Worm (Caenorhabditis elegans): ENCODE results near the gene nhr-9.

nhr-9 gene

DNA sequence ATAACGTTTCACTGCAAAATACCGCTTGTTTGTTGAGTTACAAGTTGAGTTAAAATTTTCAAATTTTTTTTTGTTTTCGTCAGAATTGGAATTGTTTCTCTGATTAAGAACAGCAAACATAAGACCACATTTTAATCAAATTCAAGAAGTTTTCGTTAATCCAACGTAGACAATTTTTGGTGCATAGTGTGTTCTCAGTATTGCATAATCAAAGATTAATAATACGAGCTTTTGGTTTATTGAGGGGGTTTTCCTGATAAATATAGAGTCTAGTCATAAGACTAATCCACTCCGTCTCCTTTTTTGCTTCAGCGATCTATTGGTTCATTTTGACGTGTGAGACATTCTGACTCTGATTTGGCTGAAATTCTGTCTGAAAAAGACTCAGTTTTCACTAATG, at the start of gene nhr-9:
Gene nhr-9, plus strand, starts transcription at position 307 of the 400 bp plus-strand sequence.
- TF ChIP-seq nhr-76 (tag; optimal IDR thresholded peaks at IDR 0.05), result no peak
- TF ChIP-seq mls-2 (tag; optimal IDR thresholded peaks at IDR 0.05), result no peak
- TF ChIP-seq M03D4.4 (tag; optimal IDR thresholded peaks at IDR 0.05), result no peak
- no peak for TF ChIP-seq elt-3 (tag; optimal IDR thresholded peaks at IDR 0.05)
- TF ChIP-seq lin-13 (tag; optimal IDR thresholded peaks at IDR 0.05), result no peak
- TF ChIP-seq zip-8 (tag; optimal IDR thresholded peaks at IDR 0.05), result no peak
- no peak for TF ChIP-seq hlh-1 (tag; optimal IDR thresholded peaks at IDR 0.05)
- no peak for TF ChIP-seq ceh-83 (GFP tag; optimal IDR thresholded peaks at IDR 0.05)
- TF ChIP-seq flh-1 (GFP tag; optimal IDR thresholded peaks at IDR 0.05), result no peak
- no peak for TF ChIP-seq nhr-2 (tag; optimal IDR thresholded peaks at IDR 0.05)
- TF ChIP-seq lsy-2 (tag; optimal IDR thresholded peaks at IDR 0.05), result no peak
- no peak for TF ChIP-seq unc-120 (tag; optimal IDR thresholded peaks at IDR 0.05; ENCODE audit: poor library complexity, severe bottlenecking)
- no peak for TF ChIP-seq lin-32 (GFP tag; optimal IDR thresholded peaks at IDR 0.05)
- no peak for TF ChIP-seq bed-3 (GFP tag; optimal IDR thresholded peaks at IDR 0.05)
- no peak for TF ChIP-seq elt-1 (tag; optimal IDR thresholded peaks at IDR 0.05; ENCODE audit: borderline replicate concordance, insufficient read depth)
- TF ChIP-seq drap-1 (GFP tag; optimal IDR thresholded peaks at IDR 0.05), result no peak
- TF ChIP-seq nhr-28 (tag; optimal IDR thresholded peaks at IDR 0.05), result no peak
- no peak for TF ChIP-seq pha-4 (tag; optimal IDR thresholded peaks at IDR 0.05)
- no peak for TF ChIP-seq unc-39 (tag; optimal IDR thresholded peaks at IDR 0.05)
- no peak for TF ChIP-seq nhr-12 (tag; optimal IDR thresholded peaks at IDR 0.05)

DNA sequence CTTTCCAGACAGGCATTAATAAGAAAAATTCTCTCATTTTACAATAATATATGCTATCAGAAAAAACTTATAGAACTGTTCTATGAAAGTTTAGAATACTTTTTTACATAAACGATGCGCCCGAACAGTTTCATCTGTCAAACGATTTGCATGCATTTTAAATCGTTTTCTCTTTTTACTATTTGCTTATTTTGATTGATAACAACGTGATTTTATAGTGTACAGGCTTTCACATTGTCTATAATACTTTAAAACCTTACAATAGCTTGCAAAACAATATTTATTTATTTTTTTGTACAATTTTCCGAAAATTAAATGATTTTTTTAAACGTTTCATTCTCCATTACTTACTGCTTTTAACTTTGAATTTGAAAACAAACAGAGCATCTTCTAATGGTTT, 49.6 kb upstream of the nhr-9 start, which contains the start of gene R01H2.7:
Gene R01H2.7, minus strand, starts transcription at position 101 of the 400 bp plus-strand sequence.
- no peak for TF ChIP-seq lin-32 (GFP tag; optimal IDR thresholded peaks at IDR 0.05)
- TF ChIP-seq unc-62 (GFP tag; optimal IDR thresholded peaks at IDR 0.05), result no peak
- TF ChIP-seq blmp-1 (tag; optimal IDR thresholded peaks at IDR 0.05), result no peak
- TF ChIP-seq bed-3 (GFP tag; optimal IDR thresholded peaks at IDR 0.05), result no peak
- TF ChIP-seq ces-1 (GFP tag; optimal IDR thresholded peaks at IDR 0.05), result no peak
- no peak for TF ChIP-seq snpc-4 (tag; optimal IDR thresholded peaks at IDR 0.05)
- TF ChIP-seq mab-5 (tag; optimal IDR thresholded peaks at IDR 0.05), result no peak
- no peak for TF ChIP-seq unc-120 (tag; optimal IDR thresholded peaks at IDR 0.05; ENCODE audit: poor library complexity, severe bottlenecking)
- TF ChIP-seq mep-1 (tag; optimal IDR thresholded peaks at IDR 0.05), result no peak
- TF ChIP-seq ztf-11 (tag; optimal IDR thresholded peaks at IDR 0.05), result no peak
- no peak for TF ChIP-seq lsy-2 (tag; optimal IDR thresholded peaks at IDR 0.05)
- TF ChIP-seq ceh-83 (GFP tag; optimal IDR thresholded peaks at IDR 0.05), result no peak
- TF ChIP-seq mls-2 (tag; optimal IDR thresholded peaks at IDR 0.05), result no peak
- TF ChIP-seq ham-2 (GFP tag; optimal IDR thresholded peaks at IDR 0.05), result no peak
- TF ChIP-seq nhr-2 (tag; optimal IDR thresholded peaks at IDR 0.05), result no peak
- TF ChIP-seq ceh-39 (tag; optimal IDR thresholded peaks at IDR 0.05), result no peak
- TF ChIP-seq elt-1 (tag; optimal IDR thresholded peaks at IDR 0.05; ENCODE audit: borderline replicate concordance, insufficient read depth), result no peak
- no peak for TF ChIP-seq unc-39 (tag; optimal IDR thresholded peaks at IDR 0.05)

DNA sequence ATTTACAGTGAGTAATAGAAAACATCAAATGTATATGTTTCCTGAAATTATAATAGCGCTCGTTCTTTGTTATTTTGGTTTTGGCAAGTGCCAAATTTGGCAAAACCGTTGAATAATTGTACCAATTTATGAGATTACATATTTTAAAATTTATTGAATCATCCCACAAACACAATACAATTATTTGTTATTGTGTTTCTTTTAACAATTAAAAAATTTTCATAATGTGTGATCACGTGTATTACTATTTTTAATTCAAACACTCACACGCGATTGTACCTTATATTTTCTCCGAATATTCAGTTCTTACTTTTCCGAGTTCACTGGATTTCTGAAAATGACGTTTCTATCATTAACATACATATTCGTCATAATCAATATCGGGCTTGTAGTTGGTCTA, 39.0 kb upstream of the nhr-9 start, which contains the start of gene R01H2.2:
Gene R01H2.2, plus strand, starts transcription at position 301 of the 400 bp plus-strand sequence.
- TF ChIP-seq sem-2 (GFP tag; optimal IDR thresholded peaks at IDR 0.05) (no peak), M03D4.4 (tag; optimal IDR thresholded peaks at IDR 0.05) (no peak), bed-3 (GFP tag; optimal IDR thresholded peaks at IDR 0.05) (no peak), nhr-2 (tag; optimal IDR thresholded peaks at IDR 0.05) (no peak), ceh-43 (GFP tag; optimal IDR thresholded peaks at IDR 0.05) (no peak), tbx-8 (GFP tag; optimal IDR thresholded peaks at IDR 0.05) (no peak), flh-1 (GFP tag; optimal IDR thresholded peaks at IDR 0.05) (no peak), unc-39 (tag; optimal IDR thresholded peaks at IDR 0.05) (no peak), mep-1 (tag; optimal IDR thresholded peaks at IDR 0.05) (no peak), unc-62 (GFP tag; optimal IDR thresholded peaks at IDR 0.05) (no peak), ztf-11 (tag; optimal IDR thresholded peaks at IDR 0.05) (no peak), nhr-28 (tag; optimal IDR thresholded peaks at IDR 0.05) (no peak), ceh-39 (tag; optimal IDR thresholded peaks at IDR 0.05) (no peak), nhr-76 (tag; optimal IDR thresholded peaks at IDR 0.05) (no peak), zip-8 (tag; optimal IDR thresholded peaks at IDR 0.05) (no peak), drap-1 (GFP tag; optimal IDR thresholded peaks at IDR 0.05) (no peak), unc-120 (tag; optimal IDR thresholded peaks at IDR 0.05; ENCODE audit: poor library complexity, severe bottlenecking) (no peak), hlh-1 (tag; optimal IDR thresholded peaks at IDR 0.05) (no peak)

DNA sequence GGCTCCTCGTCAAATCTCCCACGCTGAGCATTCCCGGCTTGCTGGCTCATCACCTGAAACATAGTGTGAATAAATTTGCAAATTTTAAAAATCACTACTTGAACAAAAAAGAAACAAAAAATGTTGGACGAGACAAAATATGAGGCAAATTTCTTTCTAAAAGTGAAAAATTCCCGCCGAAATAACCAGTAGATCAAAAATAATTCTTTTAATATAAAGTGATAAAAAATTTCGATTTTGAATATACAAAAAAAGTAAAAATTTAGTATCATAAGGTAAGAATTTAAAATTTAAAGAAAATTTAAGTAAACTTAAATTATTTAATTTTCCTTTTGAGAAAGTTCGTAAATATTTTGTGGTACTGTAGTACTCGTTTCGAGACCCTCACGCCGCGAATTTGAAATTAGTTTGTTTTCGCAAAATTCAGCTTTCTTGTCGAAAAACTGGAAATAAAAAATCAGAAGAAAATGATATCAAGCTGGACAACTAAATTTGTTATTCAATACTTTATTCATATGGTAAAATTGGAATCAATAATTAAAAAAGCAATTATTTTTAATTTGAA, 34.6 kb upstream of the nhr-9 start, which contains the start of gene egg-2:
Gene egg-2, minus strand, starts transcription at position 53 of the 565 bp plus-strand sequence.
- TF ChIP-seq tbx-8 (GFP tag; optimal IDR thresholded peaks at IDR 0.05) (no peak), mab-5 (tag; optimal IDR thresholded peaks at IDR 0.05) (no peak), zip-8 (tag; optimal IDR thresholded peaks at IDR 0.05) (no peak), nhr-28 (tag; optimal IDR thresholded peaks at IDR 0.05) (no peak), ztf-11 (tag; optimal IDR thresholded peaks at IDR 0.05) (no peak), ces-1 (GFP tag; optimal IDR thresholded peaks at IDR 0.05) (no peak), lsy-2 (tag; optimal IDR thresholded peaks at IDR 0.05) (no peak), nhr-12 (tag; optimal IDR thresholded peaks at IDR 0.05) (no peak), nhr-237 (tag; optimal IDR thresholded peaks at IDR 0.05) (no peak), unc-120 (tag; optimal IDR thresholded peaks at IDR 0.05; ENCODE audit: poor library complexity, severe bottlenecking) (no peak)
